Worm (Caenorhabditis elegans): ENCODE data around the gene Y62H9A.14.
A peak's percentile ranks its signal among the peaks of the same experiment; 100 is the strongest.

Y62H9A.14 gene

DNA sequence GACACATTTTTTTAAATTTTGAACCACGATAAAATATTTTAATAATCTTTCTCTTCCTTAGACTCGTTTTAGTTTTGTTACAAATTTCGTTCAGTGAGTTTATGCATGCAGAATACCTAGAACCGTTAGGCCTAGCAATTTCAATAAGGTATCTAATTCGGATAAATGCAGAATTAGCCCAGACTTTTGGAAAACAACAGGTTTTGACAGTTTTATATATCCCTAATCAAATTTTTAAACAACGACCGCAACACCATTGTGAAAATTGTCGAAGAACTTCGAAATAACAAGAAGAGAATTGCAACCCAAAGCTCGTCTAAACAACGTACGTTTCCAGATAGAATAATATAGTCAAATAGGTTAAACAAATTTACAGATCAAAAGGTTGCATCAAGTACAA lies 3.0 kb upstream of the Y62H9A.14 start, which contains the start of gene Y62H9A.16:
Gene Y62H9A.16 (plus strand): TSS at position 301 of the 400 bp plus-strand sequence.
- TF ChIP-seq unc-62 (GFP tag; optimal IDR thresholded peaks at IDR 0.05) (no peak), ceh-88 (GFP tag; IDR thresholded peaks at IDR 0.05) (no peak), ceh-63 (GFP tag; optimal IDR thresholded peaks at IDR 0.05) (no peak), lin-35 (GFP tag; optimal IDR thresholded peaks at IDR 0.05) (no peak), hpl-2 (GFP tag; optimal IDR thresholded peaks at IDR 0.05) (no peak), nhr-11 (tag; optimal IDR thresholded peaks at IDR 0.05) (no peak), C34B4.2 (tag; optimal IDR thresholded peaks at IDR 0.05) (no peak), fos-1 (tag; optimal IDR thresholded peaks at IDR 0.05) (no peak), jun-1 (tag; optimal IDR thresholded peaks at IDR 0.05) (no peak), nhr-237 (tag; optimal IDR thresholded peaks at IDR 0.05) (no peak)

DNA sequence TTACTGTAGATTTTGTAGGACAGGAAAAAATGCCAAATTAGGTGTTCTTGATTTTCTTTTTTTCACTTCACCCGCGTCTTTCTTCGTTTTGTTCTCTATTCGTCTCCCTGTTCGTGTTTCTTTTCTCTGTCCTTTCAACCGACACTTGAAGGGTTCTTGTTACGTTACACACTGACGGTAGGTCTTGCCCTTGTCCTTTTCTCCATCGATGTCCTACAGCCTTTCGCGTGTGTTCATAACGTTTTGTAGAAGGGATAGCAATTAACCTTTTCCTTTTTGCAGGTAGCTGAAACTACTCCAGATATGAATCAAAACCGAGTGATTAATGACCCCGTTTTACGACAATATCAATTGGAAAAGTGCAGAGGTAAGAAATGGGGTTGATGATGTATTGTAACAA lies 3.1 kb downstream of the Y62H9A.14 start, which contains the start of gene F55G7.1:
Gene F55G7.1 (plus strand): TSS at position 276 of the 400 bp plus-strand sequence.
- TF ChIP-seq lin-39 (tag; optimal IDR thresholded peaks at IDR 0.05): peak; percentile 5
- TF ChIP-seq nhr-47 (tag; optimal IDR thresholded peaks at IDR 0.05): peak; percentile 77
- TF ChIP-seq Y116A8C.19 (tag; optimal IDR thresholded peaks at IDR 0.05; ENCODE audit: borderline replicate concordance): no peak
- TF ChIP-seq F16B12.6 (tag; optimal IDR thresholded peaks at IDR 0.05): no peak
- TF ChIP-seq nhr-90 (tag; optimal IDR thresholded peaks at IDR 0.05; ENCODE audit: poor library complexity): peak; percentile 72
- TF ChIP-seq lin-14 (GFP tag; optimal IDR thresholded peaks at IDR 0.05): peak; percentile 51
- no peak for TF ChIP-seq sox-4 (tag; optimal IDR thresholded peaks at IDR 0.05)
- no peak for TF ChIP-seq fkh-8 (tag; optimal IDR thresholded peaks at IDR 0.05)
- TF ChIP-seq rnt-1 (tag; optimal IDR thresholded peaks at IDR 0.05): peak; percentile 66
- peak; percentile 78 for TF ChIP-seq jun-1 (tag; optimal IDR thresholded peaks at IDR 0.05)
- TF ChIP-seq aha-1 (tag; optimal IDR thresholded peaks at IDR 0.05): no peak
- peak; percentile 32 for TF ChIP-seq irx-1 (tag; optimal IDR thresholded peaks at IDR 0.05)
- no peak for TF ChIP-seq nhr-237 (tag; optimal IDR thresholded peaks at IDR 0.05)
- TF ChIP-seq nhr-76 (tag; optimal IDR thresholded peaks at IDR 0.05): no peak
- TF ChIP-seq lin-13 (GFP tag; optimal IDR thresholded peaks at IDR 0.05): no peak
- TF ChIP-seq mep-1 (tag; optimal IDR thresholded peaks at IDR 0.05): peak; percentile 65
- peak; percentile 52 for TF ChIP-seq C16A3.4 (tag; optimal IDR thresholded peaks at IDR 0.05)
- no peak for TF ChIP-seq ceh-8 (GFP tag; optimal IDR thresholded peaks at IDR 0.05)
- no peak for TF ChIP-seq ceh-88 (GFP tag; IDR thresholded peaks at IDR 0.05)
- TF ChIP-seq nhr-71 (tag; optimal IDR thresholded peaks at IDR 0.05): peak; percentile 49
- TF ChIP-seq egl-13 (tag; optimal IDR thresholded peaks at IDR 0.05): no peak
- peak; percentile 75 for TF ChIP-seq nhr-85 (tag)
- TF ChIP-seq elt-3 (tag; optimal IDR thresholded peaks at IDR 0.05): peak in 4 of 6 experiments; percentile 23 to 38 (median 26)
- no peak for TF ChIP-seq unc-98 (GFP tag; IDR thresholded peaks at IDR 0.05)
- TF ChIP-seq hpl-2 (GFP tag; optimal IDR thresholded peaks at IDR 0.05): peak; percentile 13
- TF ChIP-seq fos-1 (tag; optimal IDR thresholded peaks at IDR 0.05): no peak
- peak; percentile 31 for TF ChIP-seq ztf-4 (tag; optimal IDR thresholded peaks at IDR 0.05)
- TF ChIP-seq nhr-77 (tag; optimal IDR thresholded peaks at IDR 0.05): peak; percentile 3
- TF ChIP-seq vab-15 (tag; optimal IDR thresholded peaks at IDR 0.05): no peak
- peak; percentile 22 for TF ChIP-seq skn-1 (tag; optimal IDR thresholded peaks at IDR 0.05)
- peak; percentile 52 for TF ChIP-seq nhr-20 (tag; optimal IDR thresholded peaks at IDR 0.05)
- TF ChIP-seq ces-1 (GFP tag; optimal IDR thresholded peaks at IDR 0.05): no peak
- TF ChIP-seq lin-35 (GFP tag; optimal IDR thresholded peaks at IDR 0.05): peak in 1 of 2 experiments; percentile 67
- peak; percentile 71 for TF ChIP-seq dsc-1 (tag; optimal IDR thresholded peaks at IDR 0.05)
- TF ChIP-seq nhr-84 (tag; optimal IDR thresholded peaks at IDR 0.05): no peak
- TF ChIP-seq sup-37 (GFP tag; optimal IDR thresholded peaks at IDR 0.05): no peak
- peak; percentile 32 for TF ChIP-seq blmp-1 (tag; optimal IDR thresholded peaks at IDR 0.05)
- TF ChIP-seq nhr-19 (GFP tag; conservative IDR thresholded peaks at IDR 0.05): peak; percentile 61
- TF ChIP-seq zip-4 (GFP tag; optimal IDR thresholded peaks at IDR 0.05): peak; percentile 41
- TF ChIP-seq hlh-17 (GFP tag; optimal IDR thresholded peaks at IDR 0.05; ENCODE audit: borderline replicate concordance): no peak
- no peak for TF ChIP-seq mdl-1 (tag; optimal IDR thresholded peaks at IDR 0.05)
- no peak for TF ChIP-seq ama-1 (optimal IDR thresholded peaks at IDR 0.05)
- TF ChIP-seq xbp-1 (tag; optimal IDR thresholded peaks at IDR 0.05): peak; percentile 44
- peak; percentile 32 for TF ChIP-seq swsn-7 (tag; optimal IDR thresholded peaks at IDR 0.05)
- TF ChIP-seq tbx-2 (tag; optimal IDR thresholded peaks at IDR 0.05): peak; percentile 56
- no peak for TF ChIP-seq tlp-1 (tag; optimal IDR thresholded peaks at IDR 0.05)
- TF ChIP-seq ceh-90 (tag; optimal IDR thresholded peaks at IDR 0.05): no peak

Data from whole organism, L1 larva.